Fruit fly (Drosophila melanogaster) whole organism, embryonic: ENCODE measurements around the gene CG33325.

Source experiments
- BtbVII ChIP-seq: fragments of 200-800 bp; sonication (Bioruptor generic); optimal IDR thresholded peaks from 3 replicates; lab custom pipeline; 2017; ENCODE audit warnings: missing biosample characterization, mild to moderate bottlenecking, missing genetic modification characterization
- CG11456 ChIP-seq: fragments of 200-800 bp; sonication (Bioruptor generic); IDR thresholded peaks from 3 replicates; pipeline ENCODE4 v1.3.6; 2022; ENCODE audit warnings: missing biosample characterization, missing genetic modification characterization
- CG12104 ChIP-seq: fragments of 200-800 bp; sonication (Bioruptor generic); optimal IDR thresholded peaks from 3 replicates; lab custom pipeline; 2016; ENCODE audit warnings: missing biosample characterization, missing genetic modification characterization
- CG1233 ChIP-seq: fragments of 200-800 bp; sonication (Bioruptor generic); optimal IDR thresholded peaks from 4 replicates; lab custom pipeline; 2018; ENCODE audit warnings: missing biosample characterization, mild to moderate bottlenecking, missing genetic modification characterization
- CG15601 ChIP-seq: fragments of 200-800 bp; sonication (Bioruptor generic); optimal IDR thresholded peaks from 3 replicates; lab custom pipeline; 2019; ENCODE audit warnings: missing biosample characterization, mild to moderate bottlenecking, missing genetic modification characterization, moderate library complexity
- CG17612 ChIP-seq: fragments of 200-800 bp; sonication (Bioruptor generic); IDR thresholded peaks from 2 replicates; pipeline ENCODE4 v1.3.6; 2022; ENCODE audit warnings: missing biosample characterization, missing genetic modification characterization
- CG17912 ChIP-seq: fragments of 200-800 bp; sonication (Bioruptor generic); optimal IDR thresholded peaks from 2 replicates; lab custom pipeline; 2018; ENCODE audit warnings: missing biosample characterization, mild to moderate bottlenecking, missing genetic modification characterization
- CG18011 ChIP-seq: fragments of 200-800 bp; sonication (Bioruptor generic); optimal IDR thresholded peaks from 2 replicates; lab custom pipeline; 2017; ENCODE audit warnings: missing biosample characterization, missing genetic modification characterization, mild to moderate bottlenecking, moderate library complexity, missing genotype
- CG18262 ChIP-seq: fragments of 200-800 bp; optimal IDR thresholded peaks from 3 replicates; lab custom pipeline; 2019; ENCODE audit warnings: missing biosample characterization, mild to moderate bottlenecking, missing genetic modification characterization, moderate library complexity
- CG1832 ChIP-seq: fragments of 200-800 bp; sonication (Bioruptor generic); optimal IDR thresholded peaks from 2 replicates; lab custom pipeline; 2017; ENCODE audit warnings: missing biosample characterization, mild to moderate bottlenecking, missing genetic modification characterization, inconsistent platforms
- CG2712 ChIP-seq: fragments of 200-800 bp; optimal IDR thresholded peaks from 3 replicates; lab custom pipeline; 2019; ENCODE audit warnings: missing biosample characterization, mild to moderate bottlenecking, missing genetic modification characterization, moderate library complexity
- CG30020 ChIP-seq: fragments of 200-800 bp; optimal IDR thresholded peaks from 2 replicates; lab custom pipeline; 2019; ENCODE audit warnings: missing biosample characterization, mild to moderate bottlenecking, missing genetic modification characterization, moderate library complexity
- CG33557 ChIP-seq: fragments of 200-800 bp; sonication (Bioruptor generic); optimal IDR thresholded peaks from 2 replicates; lab custom pipeline; 2019; ENCODE audit warnings: missing biosample characterization, mild to moderate bottlenecking, missing genetic modification characterization, moderate library complexity
- CG34224 ChIP-seq: fragments of 200-800 bp; sonication (Bioruptor generic); IDR thresholded peaks from 3 replicates; pipeline ENCODE4 v1.3.6; 2022; ENCODE audit warnings: missing biosample characterization, missing genetic modification characterization; ENCODE audit not compliant: partially characterized antibody
- CG3726 ChIP-seq: fragments of 200-800 bp; sonication (Bioruptor generic); IDR thresholded peaks from 3 replicates; pipeline ENCODE4, ENCODE4 v1.3.6; 2022; ENCODE audit warnings: missing biosample characterization, missing genetic modification characterization
- CG6765 ChIP-seq: fragments of 200-800 bp; sonication (Bioruptor generic); optimal IDR thresholded peaks from 3 replicates; lab custom pipeline; 2017; ENCODE audit warnings: missing biosample characterization, mild to moderate bottlenecking, missing genetic modification characterization
- CG8290 ChIP-seq, 3 experiments: fragments of 200-800 bp; sonication (Bioruptor generic); optimal IDR thresholded peaks; 2 replicates each; lab custom pipeline; 2016 to 2019; ENCODE audit warnings: missing biosample characterization in 3 of 3, missing genetic modification characterization in 3 of 3, mild to moderate bottlenecking in 2 of 3, moderate library complexity in 1 of 3
- CG8944 ChIP-seq: fragments of 200-800 bp; sonication (Bioruptor generic); optimal IDR thresholded peaks from 3 replicates; lab custom pipeline; 2016; ENCODE audit warnings: missing biosample characterization, missing genetic modification characterization
- CG9215 ChIP-seq: fragments of 200-800 bp; sonication (Bioruptor generic); IDR thresholded peaks from 2 replicates; pipeline ENCODE4 v1.3.6; 2022; ENCODE audit warnings: missing biosample characterization, missing genetic modification characterization
- Chrac-16 ChIP-seq: fragments of 200-800 bp; sonication (Bioruptor generic); optimal IDR thresholded peaks from 3 replicates; lab custom pipeline; 2016; ENCODE audit warnings: missing biosample characterization, missing genetic modification characterization
- Deaf1 ChIP-seq: fragments of 200-800 bp; optimal IDR thresholded peaks from 3 replicates; lab custom pipeline; 2019; ENCODE audit warnings: missing biosample characterization, mild to moderate bottlenecking, missing genetic modification characterization, moderate library complexity
- E2f1 ChIP-seq: fragments of 200-800 bp; sonication (Bioruptor generic); IDR thresholded peaks from 2 replicates; pipeline ENCODE4 v1.3.6; 2022; ENCODE audit warnings: missing biosample characterization, missing genetic modification characterization
- Hmr ChIP-seq: fragments of 200-800 bp; sonication (Bioruptor generic); optimal IDR thresholded peaks from 3 replicates; lab custom pipeline; 2017; ENCODE audit warnings: mild to moderate bottlenecking, missing biosample characterization, missing genetic modification reagents, missing genetic modification characterization
- Hr3 ChIP-seq: fragments of 200-800 bp; sonication (Bioruptor generic); optimal IDR thresholded peaks from 3 replicates; lab custom pipeline; 2016; ENCODE audit warnings: missing biosample characterization, missing genetic modification characterization
- Kr ChIP-seq: fragments of 200-800 bp; sonication (Bioruptor generic); optimal IDR thresholded peaks from 2 replicates; lab custom pipeline; 2017; ENCODE audit warnings: missing biosample characterization, mild to moderate bottlenecking, missing genetic modification characterization
- Lim3 ChIP-seq: fragments of 200-800 bp; sonication (Bioruptor generic); IDR thresholded peaks from 2 replicates; pipeline ENCODE4 v1.3.6; 2022; ENCODE audit warnings: missing biosample characterization, missing genetic modification characterization
- Ptx1 ChIP-seq: fragments of 200-800 bp; sonication (Bioruptor generic); IDR thresholded peaks from 2 replicates; pipeline ENCODE4 v1.3.6; 2022; ENCODE audit warnings: missing biosample characterization, missing genetic modification characterization
- Sox102F ChIP-seq: fragments of 200-800 bp; sonication (Bioruptor generic); optimal IDR thresholded peaks from 2 replicates; lab custom pipeline; 2018; ENCODE audit warnings: missing biosample characterization, mild to moderate bottlenecking, missing genetic modification characterization, moderate library complexity
- TFAM ChIP-seq: fragments of 200-800 bp; sonication (Bioruptor generic); optimal IDR thresholded peaks from 2 replicates; lab custom pipeline; 2017; ENCODE audit warnings: missing biosample characterization, missing genetic modification characterization, inconsistent platforms
- ap ChIP-seq: fragments of 200-800 bp; sonication (Bioruptor generic); IDR thresholded peaks from 2 replicates; pipeline ENCODE4 v1.3.6; 2022; ENCODE audit warnings: missing biosample characterization, missing genetic modification characterization
- bsh ChIP-seq, 2 experiments: fragments of 200-800 bp; sonication (Bioruptor generic); optimal IDR thresholded peaks; 2 replicates each; lab custom pipeline; 2017 to 2018; ENCODE audit warnings: mild to moderate bottlenecking in 2 of 2, missing biosample characterization in 2 of 2, missing genetic modification characterization in 2 of 2, moderate library complexity in 1 of 2
- corto ChIP-seq: fragments of 200-800 bp; sonication (Bioruptor generic); optimal IDR thresholded peaks from 2 replicates; lab custom pipeline; 2016; ENCODE audit warnings: missing biosample characterization, mild to moderate bottlenecking, missing genetic modification characterization, moderate library complexity
- crol ChIP-seq: fragments of 200-800 bp; sonication (Bioruptor generic); IDR thresholded peaks from 2 replicates; pipeline ENCODE4 v1.3.6; 2022; ENCODE audit warnings: missing biosample characterization, missing genetic modification characterization
- crp ChIP-seq, 2 experiments: fragments of 200-800 bp; sonication (Bioruptor generic); optimal IDR thresholded peaks; 2 replicates in 1 of 2; 3 replicates in 1 of 2; lab custom pipeline; 2017; ENCODE audit warnings: missing biosample characterization in 2 of 2, missing genetic modification characterization in 2 of 2, mild to moderate bottlenecking in 1 of 2, moderate library complexity in 1 of 2
- dati ChIP-seq: fragments of 200-800 bp; sonication (Bioruptor generic); IDR thresholded peaks from 2 replicates; pipeline ENCODE4 v1.3.6; 2022; ENCODE audit warnings: missing biosample characterization, missing genetic modification characterization
- disco-r ChIP-seq: fragments of 200-800 bp; sonication (Bioruptor generic); optimal IDR thresholded peaks from 2 replicates; lab custom pipeline; 2016; ENCODE audit warnings: missing biosample characterization, missing genetic modification characterization
- dmrt99B ChIP-seq: fragments of 200-800 bp; sonication (Bioruptor generic); optimal IDR thresholded peaks from 2 replicates; lab custom pipeline; 2018; ENCODE audit warnings: missing biosample characterization, mild to moderate bottlenecking, missing genetic modification characterization, moderate library complexity
- dpn ChIP-seq, 2 experiments: fragments of 200-800 bp; sonication (Bioruptor generic); optimal IDR thresholded peaks; 3 replicates each; lab custom pipeline; 2016; ENCODE audit warnings: missing biosample characterization in 2 of 2, missing genetic modification characterization in 2 of 2
- grau ChIP-seq: fragments of 200-800 bp; optimal IDR thresholded peaks from 3 replicates; lab custom pipeline; 2019; ENCODE audit warnings: missing biosample characterization, mild to moderate bottlenecking, missing genetic modification characterization, moderate library complexity
- lov ChIP-seq, 2 experiments: fragments of 200-800 bp in 1 of 2; fragments of >200 bp in 1 of 2; sonication (Bioruptor generic) in 1 of 2; IDR thresholded peaks in 1 of 2; optimal IDR thresholded peaks in 1 of 2; 2 replicates in 1 of 2; 3 replicates in 1 of 2; pipeline versions ENCODE4 v1.3.6 to Lab custom; 2017 to 2022; ENCODE audit warnings: missing biosample characterization in 1 of 2, missing genetic modification characterization in 1 of 2
- nau ChIP-seq: fragments of 200-800 bp; sonication (Bioruptor generic); optimal IDR thresholded peaks from 3 replicates; lab custom pipeline; 2017; ENCODE audit warnings: missing biosample characterization, mild to moderate bottlenecking, missing genetic modification characterization, missing genetic modification reagents
- salm ChIP-seq: fragments of 200-800 bp; sonication (Bioruptor generic); optimal IDR thresholded peaks from 2 replicates; lab custom pipeline; 2018; ENCODE audit warnings: missing biosample characterization, mild to moderate bottlenecking, missing genetic modification characterization
- schlank ChIP-seq: fragments of 200-800 bp; sonication (Bioruptor generic); optimal IDR thresholded peaks from 2 replicates; lab custom pipeline; 2018; ENCODE audit warnings: missing biosample characterization, mild to moderate bottlenecking, missing genetic modification characterization
- sob ChIP-seq: fragments of 200-800 bp; sonication (Bioruptor generic); IDR thresholded peaks from 2 replicates; pipeline ENCODE4 v1.3.6; 2022; ENCODE audit warnings: missing biosample characterization, missing genetic modification characterization
- tgo ChIP-seq: fragments of 200-800 bp; sonication (Bioruptor generic); IDR thresholded peaks from 3 replicates; pipeline ENCODE4 v1.3.6; 2022; ENCODE audit warnings: missing biosample characterization, missing genetic modification characterization
- tup ChIP-seq: fragments of 200-800 bp; sonication (Bioruptor generic); optimal IDR thresholded peaks from 2 replicates; lab custom pipeline; 2016; ENCODE audit warnings: missing biosample characterization, mild to moderate bottlenecking, missing genetic modification characterization, moderate library complexity
- zen ChIP-seq: fragments of 200-800 bp; sonication (Bioruptor generic); optimal IDR thresholded peaks from 3 replicates; lab custom pipeline; 2018; ENCODE audit warnings: missing biosample characterization, mild to moderate bottlenecking, missing genetic modification characterization, moderate library complexity

Gene CG33325

dm6 chr3R:8670529-8671491, 9.0 kb downstream of the CG33325 start, which contains the start of gene p (continued):
- TF ChIP-seq tup (no peak), grau (tag; lab: Kevin White, UChicago) (peak; percentile 15), Hmr (GFP tag; lab: Kevin White, UChicago) (peak; percentile 51), CG33557 (GFP tag; lab: Kevin White, UChicago) (peak; percentile 63), nau (GFP tag; lab: Kevin White, UChicago) (peak; percentile 13), CG2712 (tag; lab: Kevin White, UChicago) (peak; percentile 14), dati (no peak), CG8944 (no peak), BtbVII (GFP tag; lab: Kevin White, UChicago) (peak; percentile 61), CG1832 (no peak), zen (no peak), CG1233 (GFP tag; lab: Kevin White, UChicago) (peak; percentile 34), salm (tag; lab: Kevin White, UChicago) (peak; percentile 64), Chrac-16 (GFP tag; lab: Kevin White, UChicago) (no peak), Hr3 (GFP tag; lab: Kevin White, UChicago) (peak; percentile 25), CG15601 (tag; lab: Kevin White, UChicago) (peak; percentile 60), lov (optimal IDR thresholded peaks at IDR 0.05; lab: Kevin White, UChicago) (no peak), lov (GFP tag; IDR thresholded peaks at IDR 0.05; lab: Robert Waterston, UW) (no peak), Kr (GFP tag; lab: Kevin White, UChicago) (peak; percentile 42), CG30020 (tag; lab: Kevin White, UChicago) (no peak), CG18011 (GFP tag; lab: Kevin White, UChicago) (no peak), Deaf1 (tag; lab: Kevin White, UChicago) (no peak), Ptx1 (GFP tag; lab: Robert Waterston, UW) (0 out of 2 replicates have a peak, but pooled peaks have one; percentile 43), CG9215 (GFP tag; lab: Robert Waterston, UW) (no peak), corto (GFP tag; lab: Kevin White, UChicago) (no peak), crp (GFP tag; optimal IDR thresholded peaks at IDR 0.05; lab: Kevin White, UChicago) (no peak), ap (no peak), sob (GFP tag; lab: Robert Waterston, UW) (no peak), CG6765 (peak; percentile 32), Sox102F (GFP tag; lab: Kevin White, UChicago) (peak; percentile 41), CG8290 (GFP tag; optimal IDR thresholded peaks at IDR 0.05; lab: Kevin White, UChicago) (peak; percentile 57), CG8290 (tag; optimal IDR thresholded peaks at IDR 0.05; lab: Kevin White, UChicago) (peak in 1 of 2 experiments; percentile 71), dpn (GFP tag; optimal IDR thresholded peaks at IDR 0.05; lab: Kevin White, UChicago) (peak; percentile 36 to 45), CG17612 (GFP tag; lab: Robert Waterston, UW) (no peak), CG12104 (GFP tag; lab: Kevin White, UChicago) (no peak), dmrt99B (tag; lab: Kevin White, UChicago) (peak; percentile 37), crol (GFP tag; lab: Robert Waterston, UW) (no peak), CG17912 (GFP tag; lab: Kevin White, UChicago) (no peak), E2f1 (GFP tag; lab: Robert Waterston, UW) (no peak), Lim3 (GFP tag; lab: Robert Waterston, UW) (no peak), CG18262 (tag; lab: Kevin White, UChicago) (peak; percentile 41), CG11456 (GFP tag; lab: Robert Waterston, UW) (0 out of 3 replicates have a peak, but pooled peaks have one; percentile 61), CG34224 (GFP tag; lab: Robert Waterston, UW) (no peak), CG3726 (GFP tag; lab: Robert Waterston, UW) (no peak), tgo (GFP tag; lab: Robert Waterston, UW) (no peak), bsh (GFP tag; optimal IDR thresholded peaks at IDR 0.05; lab: Kevin White, UChicago) (peak in 1 of 2 experiments; percentile 50), TFAM (no peak), schlank (tag; lab: Kevin White, UChicago) (peak; percentile 47), disco-r (GFP tag; lab: Kevin White, UChicago) (no peak)
